Worm (Caenorhabditis elegans) whole organism, young adult: ENCODE measurements around the gene Y49E10.21.

ENCODE experiments used
- ama-1 ChIP-seq, 3 experiments: fragments of 150-350 bp in 1 of 3; sonication (generic microtip) in 2 of 3; optimal IDR thresholded peaks; 2 replicates each; lab custom pipeline; 2014 to 2018; ENCODE audit warnings: missing biosample characterization in 2 of 3, missing genetic modification characterization in 2 of 3, missing genetic modification reagents in 2 of 3
- attf-5 ChIP-seq: fragments of 200-800 bp; sonication (Bioruptor generic); optimal IDR thresholded peaks from 2 replicates; lab custom pipeline; 2018; ENCODE audit warnings: mild to moderate bottlenecking, missing genetic modification characterization, missing compliant biosample characterization
- ceh-100 ChIP-seq: fragments of 200-800 bp; sonication (Bioruptor generic); IDR thresholded peaks from 2 replicates; pipeline ENCODE4 v1.3.6; 2022; ENCODE audit warnings: missing genetic modification reagents, missing genetic modification characterization, missing compliant biosample characterization
- pbrm-1 ChIP-seq: fragments of 200-800 bp; sonication (Bioruptor generic); IDR thresholded peaks from 2 replicates; pipeline ENCODE4 v1.3.6; 2022; ENCODE audit warnings: missing genetic modification reagents, missing genetic modification characterization, missing compliant biosample characterization
- pha-4 ChIP-seq: fragments of 150-350 bp; sonication (generic microtip); optimal IDR thresholded peaks from 2 replicates; lab custom pipeline; 2014; ENCODE audit warnings: missing biosample characterization, missing genetic modification reagents, missing genetic modification characterization
- sptf-2 ChIP-seq: fragments of 200-800 bp; sonication (Bioruptor generic); optimal IDR thresholded peaks from 2 replicates; lab custom pipeline; 2018; ENCODE audit warnings: mild to moderate bottlenecking, missing genetic modification characterization, missing compliant biosample characterization

ce11 chrIII:12434104-12434503 lies 23.3 kb upstream of the Y49E10.21 start, which contains the start of gene Y49E10.27:
- TF ChIP-seq ceh-100 (GFP tag; lab: Robert Waterston, UW) (no peak), sptf-2 (GFP tag; lab: Kevin White, UChicago) (no peak), ama-1 (optimal IDR thresholded peaks at IDR 0.05; lab: Kevin White, UChicago) (no peak), ama-1 (GFP tag; optimal IDR thresholded peaks at IDR 0.05; lab: Kevin White, UChicago) (no peak), pbrm-1 (GFP tag; lab: Robert Waterston, UW) (no peak), attf-5 (GFP tag; lab: Kevin White, UChicago) (no peak), pha-4 (tag; lab: Kevin White, UChicago) (no peak)
